Fruit fly (Drosophila melanogaster): ENCODE results near the gene CG34159.

The CG34159 gene

dm6 chr2L:10230455-10230854, 26.3 kb upstream of the CG34159 start (continued):
- TF ChIP-seq CG16813 (GFP tag; IDR thresholded peaks at IDR 0.05; ENCODE audit: partially characterized antibody) (peak; percentile 62; the same call in 2 of the 3 replicates), chinmo (GFP tag; IDR thresholded peaks at IDR 0.05; ENCODE audit: partially characterized antibody) (no peak), Neu2 (GFP tag; optimal IDR thresholded peaks at IDR 0.05; ENCODE audit: borderline replicate concordance) (peak; percentile 96), CG13123 (GFP tag; optimal IDR thresholded peaks at IDR 0.05) (no peak), D (optimal IDR thresholded peaks at IDR 0.05) (no peak), D (GFP tag; optimal IDR thresholded peaks at IDR 0.05) (no peak), CG14014 (GFP tag; IDR thresholded peaks at IDR 0.05) (no peak), tna (GFP tag; IDR thresholded peaks at IDR 0.05; ENCODE audit: partially characterized antibody) (peak; percentile 46; the same call in 1 of the 2 replicates), gfzf (GFP tag; optimal IDR thresholded peaks at IDR 0.05) (peak; percentile 41), Sry-β (GFP tag; optimal IDR thresholded peaks at IDR 0.05) (no peak), CG4282 (GFP tag; optimal IDR thresholded peaks at IDR 0.05) (no peak), Mes4 (GFP tag; optimal IDR thresholded peaks at IDR 0.05) (no peak), br (optimal IDR thresholded peaks at IDR 0.05) (no peak), stwl (tag; optimal IDR thresholded peaks at IDR 0.05) (peak; percentile 11), Dll (GFP tag; IDR thresholded peaks at IDR 0.05; ENCODE audit: partially characterized antibody) (peak; percentile 54; the same call in 3 of the 4 replicates), inv (GFP tag; IDR thresholded peaks at IDR 0.05; ENCODE audit: partially characterized antibody) (peak; percentile 37; the same call in 1 of the 2 replicates), CG34224 (GFP tag; IDR thresholded peaks at IDR 0.05; ENCODE audit: partially characterized antibody) (peak; percentile 44), seq (GFP tag; IDR thresholded peaks at IDR 0.05) (peak; percentile 25; the same call in 1 of the 2 replicates), CG13287 (GFP tag; IDR thresholded peaks at IDR 0.05; ENCODE audit: partially characterized antibody) (peak; percentile 64), stc (GFP tag; IDR thresholded peaks at IDR 0.05) (no peak), pan (optimal IDR thresholded peaks at IDR 0.05) (no peak), pan (GFP tag; optimal IDR thresholded peaks at IDR 0.05 in 1 of 2, IDR thresholded peaks at IDR 0.05 in 1 of 2) (no peak), Oaz (GFP tag; IDR thresholded peaks at IDR 0.05) (no peak), TFAM (GFP tag; optimal IDR thresholded peaks at IDR 0.05) (no peak), chn (GFP tag; optimal IDR thresholded peaks at IDR 0.05) (no peak), BEAF-32 (GFP tag; optimal IDR thresholded peaks at IDR 0.05) (peak; percentile 62), Sry-δ (GFP tag; optimal IDR thresholded peaks at IDR 0.05) (peak; percentile 56), row (GFP tag; IDR thresholded peaks at IDR 0.05) (peak; percentile 36; the same call in 2 of the 3 replicates), unc-4 (GFP tag; IDR thresholded peaks at IDR 0.05; ENCODE audit: partially characterized antibody) (peak; percentile 60; the same call in 1 of the 2 replicates), CG13775 (GFP tag; optimal IDR thresholded peaks at IDR 0.05) (no peak)

dm6 chr2L:10226724-10227407, 22.7 kb upstream of the CG34159 start, which contains the start of gene CG5708:
Gene CG5708, minus strand, starts transcription at chr2L:10226808.
- no peak for TF ChIP-seq CG17359 (tag; optimal IDR thresholded peaks at IDR 0.05)
- TF ChIP-seq CG14860 (GFP tag; IDR thresholded peaks at IDR 0.05; ENCODE audit: partially characterized antibody), result no peak
- TF ChIP-seq crol (GFP tag; IDR thresholded peaks at IDR 0.05), result no peak
- TF ChIP-seq CG42726 (GFP tag; IDR thresholded peaks at IDR 0.05; ENCODE audit: partially characterized antibody), result peak; percentile 54; the same call in 1 of the 2 replicates
- TF ChIP-seq hkb (optimal IDR thresholded peaks at IDR 0.05), result no peak
- no peak for TF ChIP-seq hkb (GFP tag; IDR thresholded peaks at IDR 0.05)
- TF ChIP-seq CG12104 (GFP tag; optimal IDR thresholded peaks at IDR 0.05), result no peak
- TF ChIP-seq z (GFP tag; IDR thresholded peaks at IDR 0.05), result no peak
- TF ChIP-seq CG10147 (GFP tag; optimal IDR thresholded peaks at IDR 0.05), result no peak
- TF ChIP-seq croc (GFP tag; conservative IDR thresholded peaks at IDR 0.05), result no peak
- TF ChIP-seq pfk (GFP tag; optimal IDR thresholded peaks at IDR 0.05), result peak; percentile 86
- no peak for TF ChIP-seq NK7.1 (GFP tag; optimal IDR thresholded peaks at IDR 0.05)
- no peak for TF ChIP-seq fru (optimal IDR thresholded peaks at IDR 0.05)
- peak; percentile 24 for TF ChIP-seq Sox100B (GFP tag; optimal IDR thresholded peaks at IDR 0.05)
- no peak for TF ChIP-seq CG10565 (GFP tag; optimal IDR thresholded peaks at IDR 0.05)
- TF ChIP-seq CG34422 (GFP tag; IDR thresholded peaks at IDR 0.05), result no peak
- peak; percentile 42 for TF ChIP-seq HmgZ (tag; optimal IDR thresholded peaks at IDR 0.05)
- no peak for TF ChIP-seq esg (GFP tag; conservative IDR thresholded peaks at IDR 0.05)
- TF ChIP-seq inv (GFP tag; IDR thresholded peaks at IDR 0.05; ENCODE audit: partially characterized antibody), result peak; percentile 57; the same call in 1 of the 2 replicates
- no peak for TF ChIP-seq CG9817 (tag; optimal IDR thresholded peaks at IDR 0.05)
- no peak for TF ChIP-seq CG6272 (GFP tag; IDR thresholded peaks at IDR 0.05)

Measured in whole organism, embryonic.